Worm (Caenorhabditis elegans) whole organism, early embryonic: ENCODE data around the gene T12G3.11.

Experiments
- B0310.2 ChIP-seq: sonication (generic microtip); optimal IDR thresholded peaks from 2 replicates; lab custom pipeline; 2016; ENCODE audit warnings: mild to moderate bottlenecking, missing genetic modification characterization, missing compliant biosample characterization
- aly-1 ChIP-seq: sonication (generic microtip); optimal IDR thresholded peaks from 2 replicates; lab custom pipeline; 2016; ENCODE audit warnings: missing genetic modification characterization, missing compliant biosample characterization
- ama-1 ChIP-seq: fragments of 150-350 bp; optimal IDR thresholded peaks from 2 replicates; lab custom pipeline; 2014
- ceh-13 ChIP-seq: fragments of 200-800 bp; sonication (Bioruptor generic); optimal IDR thresholded peaks from 2 replicates; lab custom pipeline; 2018; ENCODE audit warnings: mild to moderate bottlenecking, missing genetic modification characterization, missing compliant biosample characterization
- flt-1 ChIP-seq: fragments of 200-800 bp; sonication (Bioruptor generic); IDR thresholded peaks from 2 replicates; pipeline ENCODE4 v1.3.6; 2022; ENCODE audit warnings: missing genetic modification characterization, missing compliant biosample characterization
- hmbx-1 ChIP-seq: sonication (generic microtip); optimal IDR thresholded peaks from 2 replicates; lab custom pipeline; 2016; ENCODE audit warnings: mild to moderate bottlenecking, missing genetic modification characterization, missing compliant biosample characterization
- hnd-1 ChIP-seq: sonication (generic microtip); optimal IDR thresholded peaks from 2 replicates; lab custom pipeline; 2016; ENCODE audit warnings: missing genetic modification characterization, missing compliant biosample characterization
- scrt-1 ChIP-seq: fragments of 200-800 bp; sonication (Bioruptor generic); IDR thresholded peaks from 2 replicates; pipeline ENCODE4 v1.3.6; 2022; ENCODE audit warnings: missing genetic modification characterization, missing compliant biosample characterization
- tbx-11 ChIP-seq: fragments of 200-800 bp; sonication (Bioruptor generic); IDR thresholded peaks from 2 replicates; pipeline ENCODE4 v1.3.6; 2022; ENCODE audit warnings: missing genetic modification characterization, missing compliant biosample characterization
- tbx-37 ChIP-seq: fragments of 200-800 bp; sonication (Bioruptor generic); conservative IDR thresholded peaks from 2 replicates; pipeline ENCODE4 v1.3.6; 2022; ENCODE audit warnings: missing genetic modification reagents, missing genetic modification characterization, missing compliant biosample characterization
- tra-4 ChIP-seq: sonication (generic microtip); optimal IDR thresholded peaks from 2 replicates; lab custom pipeline; 2017; ENCODE audit warnings: missing genetic modification characterization, missing compliant biosample characterization

DNA sequence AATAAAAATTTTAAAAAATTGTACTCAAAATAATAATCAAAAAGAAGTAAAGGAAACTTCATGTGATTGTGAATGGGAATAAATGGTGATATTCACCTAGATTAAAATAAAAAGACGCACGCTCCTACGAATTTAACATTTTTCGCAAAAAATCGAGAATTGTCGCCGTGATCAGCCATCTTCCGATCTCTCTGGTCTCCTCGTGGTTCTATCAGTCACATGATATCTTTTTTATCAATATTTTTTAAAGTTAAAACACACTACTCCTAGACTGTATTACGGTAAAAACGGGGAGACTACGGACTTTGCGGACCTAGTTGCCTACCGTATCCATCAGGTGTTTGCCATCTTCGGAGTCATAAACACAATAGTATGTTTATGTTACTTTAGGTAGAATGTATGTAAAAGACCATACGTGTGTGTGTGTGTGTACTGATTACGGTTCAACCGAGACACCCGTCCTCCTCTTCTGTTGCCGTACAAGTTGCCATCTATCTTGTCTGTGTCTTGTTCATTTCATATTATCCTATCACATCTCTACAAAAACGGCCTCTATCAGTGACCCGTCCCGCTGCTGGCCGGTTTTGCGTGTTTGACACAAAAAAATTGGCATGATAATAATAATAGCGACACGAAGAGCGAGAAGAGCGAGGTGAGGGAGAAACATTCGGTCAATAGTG lies 17.1 kb upstream of the T12G3.11 start, which contains the start of gene T12G3.2:
- TF ChIP-seq flt-1 (GFP tag; lab: Robert Waterston, UW) (no peak), tbx-37 (no peak), ama-1 (no peak), tra-4 (no peak), B0310.2 (tag; lab: Kevin White, UChicago) (no peak), hmbx-1 (no peak), ceh-13 (GFP tag; lab: Kevin White, UChicago) (no peak), scrt-1 (no peak), hnd-1 (no peak), tbx-11 (no peak), aly-1 (tag; lab: Kevin White, UChicago) (no peak)
